Fruit fly (Drosophila melanogaster): ENCODE results near the gene CG34241.

The CG34241 gene

DNA sequence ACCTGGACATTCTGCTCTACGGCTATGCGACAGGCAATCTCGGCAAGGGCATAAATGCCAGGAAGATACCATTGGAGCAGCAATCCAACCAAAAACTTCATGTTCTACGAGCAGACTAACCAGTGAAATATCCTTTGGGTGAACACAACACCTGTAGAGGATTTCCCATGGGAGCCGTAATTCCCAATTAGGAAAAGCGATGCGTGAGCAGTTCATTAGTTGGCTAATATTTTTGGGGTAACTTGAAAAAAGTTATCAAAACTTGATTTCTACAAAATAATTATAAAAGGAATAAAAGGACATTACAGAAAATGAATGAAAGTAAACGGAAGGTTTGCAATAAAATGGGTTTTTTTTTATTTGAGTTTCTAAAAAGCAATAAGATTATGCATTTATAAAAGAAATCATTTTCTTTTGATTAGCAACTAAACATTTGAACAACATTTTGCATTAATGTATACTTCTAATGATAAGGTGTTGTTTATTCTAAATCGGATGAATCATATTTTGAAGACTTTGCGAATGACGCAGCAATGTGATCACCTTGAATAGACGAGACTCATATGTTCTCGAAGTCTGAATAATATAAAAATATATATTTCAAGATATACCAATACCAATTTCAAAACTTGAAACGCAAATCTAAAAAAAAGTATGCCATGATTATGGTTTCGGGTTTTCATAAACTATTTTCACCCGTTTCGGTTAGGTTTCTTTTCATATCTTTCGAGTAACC is at the start of gene CG34241, which contains the start of gene Ir68b:
CG34241 (plus strand) TSS at position 686 of the 736 bp plus-strand sequence.
Ir68b (minus strand) TSS at position 101 of the 736 bp plus-strand sequence.
- TF ChIP-seq psq (optimal IDR thresholded peaks at IDR 0.05) = no peak
- no peak for TF ChIP-seq ttk (optimal IDR thresholded peaks at IDR 0.05)
- no peak for TF ChIP-seq Sin3A (optimal IDR thresholded peaks at IDR 0.05)
- no peak for TF ChIP-seq insv (optimal IDR thresholded peaks at IDR 0.05)
- no peak for TF ChIP-seq h (optimal IDR thresholded peaks at IDR 0.05)
- TF ChIP-seq Myc (optimal IDR thresholded peaks at IDR 0.05) = no peak

DNA sequence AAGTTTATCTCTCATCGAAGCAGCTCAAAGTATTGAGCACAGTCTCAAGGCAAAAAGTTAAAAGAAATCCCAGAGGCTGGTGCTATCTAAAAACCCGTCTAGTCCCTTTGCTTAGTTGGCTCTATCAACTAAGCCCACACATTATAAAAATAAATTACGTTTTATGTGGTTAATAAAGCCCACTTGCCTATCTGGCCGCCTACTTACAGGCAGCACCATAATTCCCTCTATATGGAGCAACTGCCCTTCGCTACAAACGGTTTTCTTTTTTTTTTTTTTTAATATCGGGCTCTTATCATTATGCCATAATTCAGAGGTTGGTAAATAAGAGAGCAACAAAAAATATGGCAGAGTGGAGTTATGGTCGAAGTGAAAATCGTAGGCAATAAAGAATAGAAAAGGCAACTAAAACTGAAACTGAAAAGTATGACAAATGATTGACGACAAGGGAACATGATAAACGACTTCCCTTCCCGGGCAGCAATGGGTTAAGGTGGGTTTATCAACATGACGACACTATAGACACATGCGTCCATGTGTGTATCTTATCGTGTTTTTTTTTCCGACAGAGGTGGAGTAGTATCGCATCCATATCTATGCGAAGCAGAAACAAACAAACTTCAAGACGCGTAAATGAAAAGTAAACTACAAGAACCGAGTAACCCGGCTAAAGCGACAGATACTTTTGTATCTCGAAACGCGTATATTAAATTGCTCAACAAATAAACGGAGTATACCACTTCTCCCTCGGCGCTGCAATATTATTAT is 49.0 kb upstream of the CG34241 start:
- no peak for TF ChIP-seq h (optimal IDR thresholded peaks at IDR 0.05)
- TF ChIP-seq insv (optimal IDR thresholded peaks at IDR 0.05) = no peak
- no peak for TF ChIP-seq Myc (optimal IDR thresholded peaks at IDR 0.05)
- no peak for TF ChIP-seq Sin3A (optimal IDR thresholded peaks at IDR 0.05)
- TF ChIP-seq ttk (optimal IDR thresholded peaks at IDR 0.05) = no peak

DNA sequence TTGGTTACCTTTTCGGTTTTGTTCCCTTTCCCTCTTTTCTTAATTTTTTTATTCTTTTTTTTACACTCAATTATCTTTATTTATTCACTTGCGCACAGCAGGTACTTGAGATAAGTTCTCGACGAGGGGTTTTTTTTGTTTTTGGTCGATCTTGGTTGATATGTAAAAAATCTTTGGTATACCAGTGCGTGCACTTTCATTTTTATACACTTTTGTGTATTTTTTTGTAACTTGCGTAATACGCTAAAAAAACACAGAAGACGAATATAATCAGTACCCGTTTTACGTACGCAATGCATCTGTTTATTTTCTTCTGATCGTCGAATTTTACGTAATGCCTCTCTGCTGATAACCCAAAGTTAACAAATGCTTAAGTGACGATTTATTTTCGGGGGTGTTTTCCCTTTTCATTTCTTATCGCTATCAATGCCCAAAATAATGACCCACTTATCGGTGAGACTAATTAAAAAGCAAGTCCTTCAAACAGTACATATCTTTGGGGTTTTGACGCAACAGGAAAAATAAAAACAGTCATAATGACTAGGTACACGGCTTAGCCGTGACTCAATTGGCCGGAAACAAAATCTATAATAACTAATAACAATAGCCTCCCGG is 48.4 kb upstream of the CG34241 start:
- no peak for TF ChIP-seq ttk (optimal IDR thresholded peaks at IDR 0.05)
- TF ChIP-seq Myc (optimal IDR thresholded peaks at IDR 0.05) = no peak
- TF ChIP-seq h (optimal IDR thresholded peaks at IDR 0.05) = no peak
- no peak for TF ChIP-seq insv (optimal IDR thresholded peaks at IDR 0.05)
- no peak for TF ChIP-seq Sin3A (optimal IDR thresholded peaks at IDR 0.05)
- no peak for TF ChIP-seq psq (optimal IDR thresholded peaks at IDR 0.05)

DNA sequence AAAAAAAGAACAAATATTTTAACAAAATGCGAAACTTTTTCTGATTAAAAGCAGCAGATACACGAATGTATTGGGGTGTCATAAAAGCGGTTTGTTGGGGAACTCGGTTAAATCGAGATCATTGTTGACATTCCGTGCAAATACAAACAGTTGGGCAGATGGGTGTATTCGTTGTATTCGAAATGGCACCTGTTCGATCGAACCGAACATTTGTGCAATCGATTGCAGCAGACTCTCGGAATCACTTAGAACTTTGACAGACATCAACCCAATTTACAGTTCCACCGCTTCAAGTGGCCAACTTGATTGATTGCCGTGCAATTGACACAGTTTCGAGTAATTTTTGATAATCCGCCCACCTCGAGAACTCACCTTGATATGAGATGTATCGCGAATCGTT is 47.4 kb upstream of the CG34241 start:
- no peak for TF ChIP-seq psq (optimal IDR thresholded peaks at IDR 0.05)
- TF ChIP-seq h (optimal IDR thresholded peaks at IDR 0.05) = no peak
- no peak for TF ChIP-seq Myc (optimal IDR thresholded peaks at IDR 0.05)
- no peak for TF ChIP-seq insv (optimal IDR thresholded peaks at IDR 0.05)
- TF ChIP-seq ttk (optimal IDR thresholded peaks at IDR 0.05) = no peak
- no peak for TF ChIP-seq Sin3A (optimal IDR thresholded peaks at IDR 0.05)

DNA sequence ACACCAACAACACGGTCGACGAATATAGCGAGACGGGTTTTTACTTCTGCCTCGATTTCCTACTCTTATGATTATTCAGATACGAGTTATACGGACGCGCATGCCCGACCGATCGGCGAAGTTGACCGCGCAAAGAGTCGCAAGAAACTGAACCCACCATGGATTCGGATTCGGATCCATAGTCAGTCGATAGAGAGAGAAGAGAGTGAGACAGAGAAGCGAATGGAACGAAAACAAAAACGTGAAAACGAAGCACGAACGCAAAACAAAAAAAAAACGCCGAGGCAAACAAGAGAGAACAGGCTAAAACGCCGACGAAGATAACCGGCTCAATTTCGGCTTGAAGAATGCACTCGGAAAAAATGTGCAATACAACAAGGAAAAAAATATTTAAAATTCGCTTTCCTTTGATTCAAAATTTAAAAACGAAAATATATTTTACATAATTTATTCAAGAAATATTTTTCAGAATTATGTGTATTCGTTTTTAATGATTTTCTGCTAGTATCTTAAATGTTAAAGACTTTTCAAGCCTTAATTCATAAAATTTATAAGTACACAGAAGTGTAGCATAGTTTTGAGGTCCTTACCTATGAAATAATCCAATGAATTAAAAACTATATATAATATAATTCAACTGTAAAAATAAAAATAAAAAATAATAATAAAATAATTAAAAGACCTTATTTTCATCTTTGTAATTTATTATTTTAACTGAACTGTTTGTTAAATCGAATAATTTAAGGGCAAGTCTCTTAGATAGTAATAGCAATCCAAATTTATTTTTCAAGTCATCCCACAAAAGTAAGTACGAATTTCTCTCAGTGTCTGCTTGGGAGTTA is 45.9 kb upstream of the CG34241 start, which contains the start of gene Sema5c:
Sema5c (minus strand) TSS at position 152 of the 842 bp plus-strand sequence.
- TF ChIP-seq h (optimal IDR thresholded peaks at IDR 0.05) (no peak), Myc (optimal IDR thresholded peaks at IDR 0.05) (no peak), psq (optimal IDR thresholded peaks at IDR 0.05) (no peak), insv (optimal IDR thresholded peaks at IDR 0.05) (no peak), ttk (optimal IDR thresholded peaks at IDR 0.05) (no peak), Sin3A (optimal IDR thresholded peaks at IDR 0.05) (no peak)

DNA sequence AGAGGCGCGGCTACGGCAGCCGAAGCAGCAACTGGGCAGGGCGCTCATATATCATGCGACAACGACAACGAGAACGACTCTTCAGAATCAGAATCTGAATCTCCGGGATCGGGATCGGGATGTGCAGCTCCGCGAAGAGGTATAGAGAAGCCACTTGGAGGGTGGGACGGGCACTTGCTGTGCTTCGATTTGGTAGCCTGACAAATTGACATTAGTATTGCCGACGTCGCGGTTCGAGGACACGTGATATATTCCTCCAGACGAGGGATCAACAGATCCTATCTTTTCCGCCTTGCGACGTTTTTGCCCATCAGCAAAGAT is 45.3 kb upstream of the CG34241 start:
- TF ChIP-seq insv (optimal IDR thresholded peaks at IDR 0.05) (no peak), Myc (optimal IDR thresholded peaks at IDR 0.05) (no peak), Sin3A (optimal IDR thresholded peaks at IDR 0.05) (no peak)

DNA sequence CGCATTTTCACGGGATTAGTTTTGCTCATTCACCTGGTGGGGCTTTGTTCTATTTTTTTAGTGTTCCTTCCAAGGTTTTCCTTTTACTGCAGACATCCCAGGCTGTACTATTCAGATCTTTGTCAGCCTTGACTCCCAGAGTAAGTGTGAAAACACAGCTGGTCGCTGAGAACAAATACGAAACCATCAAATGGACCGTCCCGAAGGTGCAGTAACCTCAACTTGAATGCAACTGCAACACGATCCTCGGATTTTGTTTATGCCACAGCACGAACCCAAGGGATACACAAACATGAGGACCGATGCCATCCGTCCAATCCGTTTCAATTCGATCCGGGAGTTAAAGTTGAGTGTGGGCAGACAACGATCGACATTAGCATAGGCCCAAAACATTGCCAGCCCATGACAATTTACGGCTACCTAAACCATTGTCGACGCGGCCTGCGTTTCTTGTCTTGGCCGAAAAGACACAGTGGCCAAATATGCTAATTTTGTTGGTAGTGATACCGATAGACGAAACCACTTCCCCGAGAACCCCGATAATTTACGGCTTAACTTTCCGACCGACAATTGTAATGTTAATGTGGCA is 44.6 kb upstream of the CG34241 start:
- TF ChIP-seq Myc (optimal IDR thresholded peaks at IDR 0.05) (no peak), insv (optimal IDR thresholded peaks at IDR 0.05) (no peak), psq (optimal IDR thresholded peaks at IDR 0.05) (no peak), h (optimal IDR thresholded peaks at IDR 0.05) (no peak), Sin3A (optimal IDR thresholded peaks at IDR 0.05) (no peak), ttk (optimal IDR thresholded peaks at IDR 0.05) (no peak)

DNA sequence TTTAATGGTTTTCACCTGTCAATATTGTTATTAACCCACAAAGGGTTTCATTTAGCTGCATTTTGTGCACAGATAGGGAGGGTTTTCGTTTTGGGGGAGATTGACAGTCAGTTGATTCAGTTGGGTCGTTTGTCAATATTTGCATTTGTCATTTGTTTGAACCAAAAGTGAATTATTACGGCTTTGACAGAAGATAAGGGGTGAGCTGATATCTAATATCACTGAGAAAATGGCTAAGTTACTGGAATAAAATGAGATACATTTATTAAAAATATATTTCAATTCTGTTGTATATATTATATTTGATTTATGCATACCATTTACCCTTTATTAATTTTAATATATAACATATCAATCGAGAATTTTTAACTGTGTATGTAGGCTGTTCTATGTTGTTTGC is 43.9 kb upstream of the CG34241 start:
- TF ChIP-seq h (optimal IDR thresholded peaks at IDR 0.05) (no peak), Myc (optimal IDR thresholded peaks at IDR 0.05) (no peak), ttk (optimal IDR thresholded peaks at IDR 0.05) (no peak), insv (optimal IDR thresholded peaks at IDR 0.05) (no peak), Sin3A (optimal IDR thresholded peaks at IDR 0.05) (no peak), psq (optimal IDR thresholded peaks at IDR 0.05) (no peak)

DNA sequence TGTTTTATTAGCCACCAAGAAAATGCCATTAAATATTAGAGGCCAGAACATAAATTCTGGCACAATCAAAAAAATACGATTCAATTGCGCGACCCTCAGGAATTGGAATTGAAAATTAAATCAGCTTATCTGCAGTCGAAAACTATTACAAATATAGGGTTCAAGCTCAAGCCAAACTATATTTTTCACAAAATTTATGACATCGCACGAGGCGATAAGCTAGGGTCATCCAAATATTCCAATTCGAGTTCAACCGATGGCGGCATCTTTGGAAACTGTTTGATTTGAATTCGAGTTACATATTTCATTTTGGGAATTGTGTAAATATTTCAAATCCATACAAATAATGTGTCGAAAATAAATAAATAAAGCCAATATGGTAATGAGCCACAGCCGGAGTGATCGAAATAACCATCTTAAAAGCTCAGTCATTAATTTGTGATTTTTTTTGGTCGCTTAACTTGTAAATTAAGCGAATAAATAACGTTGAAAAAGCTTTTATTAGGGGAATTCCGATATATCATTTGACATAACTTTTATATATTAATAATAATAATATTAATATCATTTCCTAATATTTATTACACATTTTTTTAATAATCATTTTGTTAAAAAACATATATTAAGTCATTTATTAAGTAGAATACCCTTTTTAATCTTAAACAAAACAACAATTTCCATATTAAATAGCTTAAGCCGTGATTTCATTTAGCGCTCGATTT is 42.6 kb upstream of the CG34241 start:
- TF ChIP-seq Sin3A (optimal IDR thresholded peaks at IDR 0.05) = no peak
- no peak for TF ChIP-seq psq (optimal IDR thresholded peaks at IDR 0.05)
- TF ChIP-seq h (optimal IDR thresholded peaks at IDR 0.05) = no peak
- no peak for TF ChIP-seq insv (optimal IDR thresholded peaks at IDR 0.05)
- no peak for TF ChIP-seq ttk (optimal IDR thresholded peaks at IDR 0.05)
- TF ChIP-seq Myc (optimal IDR thresholded peaks at IDR 0.05) = no peak

DNA sequence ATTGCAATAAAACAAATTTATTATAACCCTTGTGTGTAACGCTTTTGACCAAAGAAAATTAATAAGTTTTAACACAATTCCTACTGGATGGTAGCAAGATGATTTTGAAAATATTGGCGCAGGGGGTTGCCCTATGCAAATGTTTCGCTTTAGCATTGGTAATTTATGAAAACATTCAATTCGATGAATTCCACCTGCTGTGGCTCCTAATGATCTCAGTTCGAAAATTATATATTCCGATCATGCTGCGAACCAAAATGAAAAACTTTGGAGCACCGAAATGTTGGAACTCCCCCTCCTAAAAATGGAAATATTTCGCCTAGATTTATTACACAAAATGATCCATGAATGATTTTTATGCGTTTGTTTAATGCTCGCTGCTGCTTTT is 42.1 kb upstream of the CG34241 start:
- TF ChIP-seq psq (optimal IDR thresholded peaks at IDR 0.05) (no peak), Sin3A (optimal IDR thresholded peaks at IDR 0.05) (no peak), Myc (optimal IDR thresholded peaks at IDR 0.05) (no peak), ttk (optimal IDR thresholded peaks at IDR 0.05) (no peak), insv (optimal IDR thresholded peaks at IDR 0.05) (no peak), h (optimal IDR thresholded peaks at IDR 0.05) (no peak)

DNA sequence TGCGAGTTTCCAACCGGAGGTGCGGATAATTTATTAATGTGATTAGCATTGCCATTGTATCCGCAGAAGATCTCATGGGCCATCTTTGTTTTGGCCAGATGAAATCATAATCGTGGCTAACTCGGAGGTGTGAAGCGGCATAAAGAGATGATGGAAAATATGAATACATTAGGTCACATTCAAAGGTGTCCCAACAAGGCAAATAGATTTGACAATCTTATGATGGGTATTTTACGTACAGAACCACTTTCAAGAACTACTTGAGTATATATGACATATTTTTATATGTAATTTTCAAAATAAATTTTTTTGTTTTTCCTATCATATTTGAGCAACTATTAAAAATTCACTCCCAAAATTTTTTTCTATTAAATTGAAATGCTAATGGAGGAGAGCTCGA is 39.5 kb upstream of the CG34241 start, which contains the start of gene CG17154:
CG17154 (plus strand) TSS at position 301 of the 400 bp plus-strand sequence.
- TF ChIP-seq Myc (optimal IDR thresholded peaks at IDR 0.05) = no peak
- no peak for TF ChIP-seq insv (optimal IDR thresholded peaks at IDR 0.05)
- no peak for TF ChIP-seq Sin3A (optimal IDR thresholded peaks at IDR 0.05)
- no peak for TF ChIP-seq h (optimal IDR thresholded peaks at IDR 0.05)
- no peak for TF ChIP-seq psq (optimal IDR thresholded peaks at IDR 0.05)

Measured in Kc167 (cell line).